Worm (Caenorhabditis elegans) whole organism, mixed stage, embryonic: ENCODE results near the gene ceh-20.

Experiments used
- ceh-83 ChIP-seq: fragments of 200-800 bp; sonication (Bioruptor generic); optimal IDR thresholded peaks from 2 replicates; lab custom pipeline; 2018; ENCODE audit warnings: mild to moderate bottlenecking, missing genetic modification characterization, missing compliant biosample characterization
- nhr-237 ChIP-seq: fragments of 150-350 bp; optimal IDR thresholded peaks from 2 replicates; lab custom pipeline; 2014; ENCODE audit warnings: missing biosample characterization, missing genetic modification characterization
- nhr-28 ChIP-seq: fragments of 150-350 bp; optimal IDR thresholded peaks from 2 replicates; lab custom pipeline; 2014; ENCODE audit warnings: missing biosample characterization, missing genetic modification characterization
- nhr-76 ChIP-seq: sonication (generic microtip); optimal IDR thresholded peaks from 2 replicates; lab custom pipeline; 2017; ENCODE audit warnings: missing biosample characterization, missing genetic modification characterization

ce11 chrIII:7030044-7030804, 50.5 kb downstream of the ceh-20 start:
- TF ChIP-seq nhr-76 (no peak), ceh-83 (peak; percentile 71), nhr-28 (tag; lab: Kevin White, UChicago) (no peak), nhr-237 (tag; lab: Kevin White, UChicago) (no peak)
